Fruit fly (Drosophila melanogaster): ENCODE results near the gene TfAP-2.

TfAP-2 gene

dm6 chr3L:21652768-21653167 is 66.1 kb downstream of the TfAP-2 start:
- TF ChIP-seq Sin3A (optimal IDR thresholded peaks at IDR 0.05) = no peak
- TF ChIP-seq Myc (optimal IDR thresholded peaks at IDR 0.05) = no peak
- no peak for TF ChIP-seq h (optimal IDR thresholded peaks at IDR 0.05)
- no peak for TF ChIP-seq insv (optimal IDR thresholded peaks at IDR 0.05)
- TF ChIP-seq psq (optimal IDR thresholded peaks at IDR 0.05) = no peak

Measured in Kc167 (cell line).